Fruit fly (Drosophila melanogaster) whole organism, prepupa: Measurements from ENCODE around the gene CG31869.

ENCODE experiments used
- CG1621 ChIP-seq: fragments of 200-800 bp; sonication (Bioruptor generic); optimal IDR thresholded peaks from 3 replicates; lab custom pipeline; 2018; ENCODE audit warnings: missing biosample characterization, mild to moderate bottlenecking, missing genetic modification characterization
- CG16779 ChIP-seq: fragments of 200-800 bp; sonication (Bioruptor generic); optimal IDR thresholded peaks from 3 replicates; lab custom pipeline; 2017; ENCODE audit warnings: missing biosample characterization, mild to moderate bottlenecking, missing genetic modification characterization

- TF ChIP-seq CG16779 (tag; lab: Kevin White, UChicago) (no peak), CG1621 (tag; lab: Kevin White, UChicago) (no peak)
Observed at dm6 chr2L:10769708-10770107, 31.2 kb downstream of the CG31869 start, which contains the start of gene CG6724.
